Fruit fly (Drosophila melanogaster): Measurements from ENCODE around the gene CG17560.

CG17560 gene

dm6 chr3R:16626899-16627432, 9.2 kb downstream of the CG17560 start (continued):
- TF ChIP-seq abd-A (tag; optimal IDR thresholded peaks at IDR 0.05) (no peak), jigr1 (GFP tag; IDR thresholded peaks at IDR 0.05) (no peak), CG31365 (tag; optimal IDR thresholded peaks at IDR 0.05) (no peak), CG17385 (GFP tag; optimal IDR thresholded peaks at IDR 0.05) (no peak), D19B (GFP tag; optimal IDR thresholded peaks at IDR 0.05) (no peak), vvl (GFP tag; IDR thresholded peaks at IDR 0.05) (peak; percentile 65; the same call in 1 of the 2 replicates), Atf3 (GFP tag; optimal IDR thresholded peaks at IDR 0.05) (no peak), CG10321 (GFP tag; IDR thresholded peaks at IDR 0.05) (no peak), chinmo (GFP tag; IDR thresholded peaks at IDR 0.05; ENCODE audit: partially characterized antibody) (0 out of 4 replicates have a peak, but pooled peaks have one; percentile 56), CG15479 (GFP tag; optimal IDR thresholded peaks at IDR 0.05) (no peak), Ets97D (GFP tag; optimal IDR thresholded peaks at IDR 0.05) (no peak), nmo (GFP tag; optimal IDR thresholded peaks at IDR 0.05) (no peak), luna (GFP tag; optimal IDR thresholded peaks at IDR 0.05) (no peak), Aef1 (GFP tag; IDR thresholded peaks at IDR 0.05) (no peak), en (GFP tag; optimal IDR thresholded peaks at IDR 0.05) (no peak), CG15514 (GFP tag; optimal IDR thresholded peaks at IDR 0.05) (no peak), gsb (GFP tag; IDR thresholded peaks at IDR 0.05) (no peak), Pdp1 (GFP tag; optimal IDR thresholded peaks at IDR 0.05) (peak in 1 of 2 experiments; percentile 24), btn (GFP tag; optimal IDR thresholded peaks at IDR 0.05) (no peak), lbe (GFP tag; optimal IDR thresholded peaks at IDR 0.05) (no peak), MBD-R2 (GFP tag; IDR thresholded peaks at IDR 0.05) (peak; percentile 20; the same call in 1 of the 2 replicates), CG8388 (GFP tag; optimal IDR thresholded peaks at IDR 0.05) (no peak), chn (GFP tag; optimal IDR thresholded peaks at IDR 0.05) (no peak), CG2889 (GFP tag; IDR thresholded peaks at IDR 0.05) (no peak), CG12071 (GFP tag; optimal IDR thresholded peaks at IDR 0.05) (no peak), Hr3 (GFP tag; optimal IDR thresholded peaks at IDR 0.05) (no peak), dimm (GFP tag; IDR thresholded peaks at IDR 0.05) (no peak), ftz-f1 (GFP tag; optimal IDR thresholded peaks at IDR 0.05) (peak; percentile 85), CG14014 (GFP tag; IDR thresholded peaks at IDR 0.05) (no peak), CG3407 (GFP tag; optimal IDR thresholded peaks at IDR 0.05) (no peak), eve (GFP tag; optimal IDR thresholded peaks at IDR 0.05) (no peak), jing (GFP tag; optimal IDR thresholded peaks at IDR 0.05) (no peak), CG15696 (tag; optimal IDR thresholded peaks at IDR 0.05) (no peak), Dad (GFP tag; optimal IDR thresholded peaks at IDR 0.05) (no peak), Adf1 (GFP tag; IDR thresholded peaks at IDR 0.05) (0 out of 2 replicates have a peak, but pooled peaks have one; percentile 19), pnt (GFP tag; optimal IDR thresholded peaks at IDR 0.05) (no peak), CG5953 (GFP tag; IDR thresholded peaks at IDR 0.05) (no peak; the same call in 1 of the 2 replicates), Nf-YA (GFP tag; IDR thresholded peaks at IDR 0.05) (0 out of 2 replicates have a peak, but pooled peaks have one; percentile 36), CG2202 (tag; optimal IDR thresholded peaks at IDR 0.05) (no peak), cad (GFP tag; optimal IDR thresholded peaks at IDR 0.05) (no peak), pfk (GFP tag; optimal IDR thresholded peaks at IDR 0.05) (no peak), CG10654 (GFP tag; optimal IDR thresholded peaks at IDR 0.05) (no peak), sima (GFP tag; optimal IDR thresholded peaks at IDR 0.05) (no peak)
